Fruit fly (Drosophila melanogaster): ENCODE data around the gene Meics.

DNA sequence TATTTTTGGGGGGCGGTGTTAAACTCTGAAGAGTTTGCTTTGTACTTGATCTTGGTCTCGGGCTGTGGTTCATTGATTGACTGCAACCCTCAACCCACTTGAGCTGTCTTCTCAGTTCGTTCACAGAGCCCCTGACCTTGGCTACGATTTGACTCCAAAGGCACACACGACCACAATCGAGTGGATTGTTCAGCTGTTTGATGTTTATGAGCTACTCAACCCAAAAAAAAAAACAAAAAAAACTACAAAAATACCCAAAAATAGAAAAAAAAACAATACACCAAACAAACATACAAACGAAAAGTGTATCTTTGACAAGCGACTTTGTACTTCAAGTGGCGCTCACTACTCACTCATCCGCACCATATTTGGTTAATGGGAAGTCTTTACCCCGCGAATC is 49.9 kb downstream of the Meics start:
- TF ChIP-seq Hr39 (GFP tag; optimal IDR thresholded peaks at IDR 0.05): no peak
- TF ChIP-seq CG11294 (GFP tag; IDR thresholded peaks at IDR 0.05): no peak
- TF ChIP-seq CG10669 (GFP tag; optimal IDR thresholded peaks at IDR 0.05): no peak
- no peak for TF ChIP-seq Hr4 (GFP tag; optimal IDR thresholded peaks at IDR 0.05)
- TF ChIP-seq lz (GFP tag; optimal IDR thresholded peaks at IDR 0.05): no peak
- TF ChIP-seq CG34406 (GFP tag; optimal IDR thresholded peaks at IDR 0.05): no peak
- no peak for TF ChIP-seq esn (GFP tag; optimal IDR thresholded peaks at IDR 0.05)
- TF ChIP-seq CG6808 (GFP tag; optimal IDR thresholded peaks at IDR 0.05): no peak
- TF ChIP-seq Eip93F (GFP tag; optimal IDR thresholded peaks at IDR 0.05): no peak
- no peak for TF ChIP-seq Eip78C (GFP tag)
- no peak for TF ChIP-seq Lpt (GFP tag; optimal IDR thresholded peaks at IDR 0.05)
- peak; percentile 52 for TF ChIP-seq fkh (GFP tag; optimal IDR thresholded peaks at IDR 0.05)
- no peak for TF ChIP-seq vri (GFP tag; optimal IDR thresholded peaks at IDR 0.05)
